Fruit fly (Drosophila melanogaster) whole organism, prepupa: ENCODE results near the gene CG15452.

Source experiments
- Blimp-1 ChIP-seq: fragments of 200-800 bp; sonication (Bioruptor generic); optimal IDR thresholded peaks from 3 replicates; lab custom pipeline; 2017; ENCODE audit warnings: missing biosample characterization, missing genetic modification characterization, mild to moderate bottlenecking, moderate library complexity, missing genetic modification reagents
- CG10631 ChIP-seq: fragments of 200-800 bp; sonication (Bioruptor generic); optimal IDR thresholded peaks from 2 replicates; lab custom pipeline; 2016; ENCODE audit warnings: missing biosample characterization, missing genetic modification characterization
- CG10669 ChIP-seq: fragments of 200-800 bp; sonication (Bioruptor generic); optimal IDR thresholded peaks from 3 replicates; lab custom pipeline; 2018; ENCODE audit warnings: missing biosample characterization, mild to moderate bottlenecking, missing genetic modification characterization, moderate library complexity
- CG11762 ChIP-seq: fragments of 200-800 bp; sonication (Bioruptor generic); optimal IDR thresholded peaks from 3 replicates; lab custom pipeline; 2016; ENCODE audit warnings: missing biosample characterization, missing genetic modification characterization; ENCODE audit not compliant: insufficient read depth
- CG3032 ChIP-seq: fragments of 200-800 bp; optimal IDR thresholded peaks from 2 replicates; lab custom pipeline; 2019; ENCODE audit warnings: missing biosample characterization, mild to moderate bottlenecking, missing genetic modification characterization, moderate library complexity
- CG31627 ChIP-seq: fragments of 200-800 bp; sonication (Bioruptor generic); optimal IDR thresholded peaks from 3 replicates; lab custom pipeline; 2016; ENCODE audit warnings: missing biosample characterization, missing genetic modification characterization
- CG3919 ChIP-seq: fragments of 200-800 bp; sonication (Bioruptor generic); optimal IDR thresholded peaks from 3 replicates; lab custom pipeline; 2016; ENCODE audit warnings: missing biosample characterization, missing genetic modification characterization
- CG4318 ChIP-seq: fragments of 200-800 bp; sonication (Bioruptor generic); optimal IDR thresholded peaks from 3 replicates; lab custom pipeline; 2017; ENCODE audit warnings: missing biosample characterization, mild to moderate bottlenecking, missing genetic modification characterization
- CG6163 ChIP-seq: fragments of 200-800 bp; sonication (Bioruptor generic); IDR thresholded peaks from 3 replicates; pipeline ENCODE4 v1.3.6; 2022; ENCODE audit warnings: missing biosample characterization, missing genetic modification characterization
- CG6276 ChIP-seq: fragments of 200-800 bp; sonication (Bioruptor generic); optimal IDR thresholded peaks from 2 replicates; lab custom pipeline; 2017; ENCODE audit warnings: missing biosample characterization, mild to moderate bottlenecking, missing genetic modification characterization
- CG6792 ChIP-seq: fragments of 200-800 bp; sonication (Bioruptor generic); optimal IDR thresholded peaks from 3 replicates; lab custom pipeline; 2016; ENCODE audit warnings: missing biosample characterization, missing genetic modification characterization
- CG6854 ChIP-seq: fragments of 200-800 bp; sonication (Bioruptor generic); optimal IDR thresholded peaks from 2 replicates; lab custom pipeline; 2017; ENCODE audit warnings: missing biosample characterization, mild to moderate bottlenecking, missing genetic modification characterization
- CG7368 ChIP-seq: fragments of 200-800 bp; sonication (Bioruptor generic); optimal IDR thresholded peaks from 3 replicates; lab custom pipeline; 2016; ENCODE audit warnings: missing biosample characterization, missing genetic modification characterization
- CG8319 ChIP-seq: fragments of 200-800 bp; sonication (Bioruptor generic); optimal IDR thresholded peaks from 3 replicates; lab custom pipeline; 2016; ENCODE audit warnings: missing biosample characterization, missing genetic modification characterization
- CG8632 ChIP-seq: fragments of 200-800 bp; sonication (Bioruptor generic); optimal IDR thresholded peaks from 3 replicates; lab custom pipeline; 2016; ENCODE audit warnings: missing biosample characterization, missing genetic modification characterization
- CG9139 ChIP-seq: fragments of 200-800 bp; sonication (Bioruptor generic); optimal IDR thresholded peaks from 3 replicates; lab custom pipeline; 2017; ENCODE audit warnings: missing biosample characterization, mild to moderate bottlenecking, missing genetic modification characterization
- Eip75B ChIP-seq: fragments of 200-800 bp; sonication (Bioruptor generic); optimal IDR thresholded peaks from 3 replicates; lab custom pipeline; 2016; ENCODE audit warnings: missing biosample characterization, missing genetic modification characterization
- Eip78C ChIP-seq: fragments of 200-800 bp; sonication (Bioruptor generic); peaks from one replicate; lab custom pipeline; 2016; ENCODE audit warnings: missing biosample characterization, missing genetic modification characterization
- Eip93F ChIP-seq: fragments of 200-800 bp; sonication (Bioruptor generic); optimal IDR thresholded peaks from 2 replicates; lab custom pipeline; 2016; ENCODE audit warnings: missing biosample characterization, mild to moderate bottlenecking, missing genetic modification characterization
- Ets21C ChIP-seq: fragments of 200-800 bp; sonication (Bioruptor generic); optimal IDR thresholded peaks from 3 replicates; lab custom pipeline; 2016; ENCODE audit warnings: missing biosample characterization, missing genetic modification characterization
- Gug ChIP-seq: fragments of 200-800 bp; sonication (Bioruptor generic); IDR thresholded peaks from 2 replicates; pipeline ENCODE4 v1.3.6; 2022; ENCODE audit warnings: missing biosample characterization, missing genetic modification characterization
- Hr4 ChIP-seq: fragments of 200-800 bp; sonication (Bioruptor generic); optimal IDR thresholded peaks from 3 replicates; lab custom pipeline; 2016; ENCODE audit warnings: missing biosample characterization, missing genetic modification characterization
- Lpt ChIP-seq: fragments of 200-800 bp; sonication (Bioruptor generic); optimal IDR thresholded peaks from 3 replicates; lab custom pipeline; 2016; ENCODE audit warnings: missing biosample characterization, missing genetic modification characterization
- OdsH ChIP-seq: fragments of 200-800 bp; sonication (Bioruptor generic); optimal IDR thresholded peaks from 3 replicates; lab custom pipeline; 2016; ENCODE audit warnings: missing biosample characterization, missing genetic modification characterization
- Sox15 ChIP-seq: fragments of 200-800 bp; sonication (Bioruptor generic); optimal IDR thresholded peaks from 3 replicates; lab custom pipeline; 2016; ENCODE audit warnings: missing biosample characterization, missing genetic modification characterization
- achi ChIP-seq: fragments of 200-800 bp; sonication (Bioruptor generic); optimal IDR thresholded peaks from 3 replicates; lab custom pipeline; 2016; ENCODE audit warnings: missing biosample characterization, missing genetic modification characterization
- dac ChIP-seq: fragments of 200-800 bp; sonication (Bioruptor generic); optimal IDR thresholded peaks from 2 replicates; lab custom pipeline; 2017; ENCODE audit warnings: missing biosample characterization, mild to moderate bottlenecking, missing genetic modification characterization
- dsx ChIP-seq: fragments of 200-800 bp; optimal IDR thresholded peaks from 3 replicates; lab custom pipeline; 2019; ENCODE audit warnings: missing biosample characterization, mild to moderate bottlenecking, missing genetic modification characterization, moderate library complexity; ENCODE audit not compliant: poor library complexity, severe bottlenecking
- eg ChIP-seq: fragments of 200-800 bp; sonication (Bioruptor generic); IDR thresholded peaks from 3 replicates; pipeline ENCODE4 v1.3.6; 2022; ENCODE audit warnings: missing biosample characterization, missing genetic modification characterization
- esn ChIP-seq: fragments of 200-800 bp; sonication (Bioruptor generic); optimal IDR thresholded peaks from 2 replicates; lab custom pipeline; 2016; ENCODE audit warnings: missing biosample characterization, mild to moderate bottlenecking, missing genetic modification characterization, moderate library complexity
- fd59A ChIP-seq: fragments of 200-800 bp; sonication (Bioruptor generic); optimal IDR thresholded peaks from 2 replicates; lab custom pipeline; 2017; ENCODE audit warnings: missing biosample characterization, mild to moderate bottlenecking, missing genetic modification characterization, missing genetic modification reagents
- fd85E ChIP-seq: fragments of 200-800 bp; sonication (Bioruptor generic); optimal IDR thresholded peaks from 3 replicates; lab custom pipeline; 2016; ENCODE audit warnings: missing biosample characterization, missing genetic modification characterization
- lz ChIP-seq: fragments of 200-800 bp; sonication (Bioruptor generic); optimal IDR thresholded peaks from 3 replicates; lab custom pipeline; 2016; ENCODE audit warnings: missing biosample characterization, missing genetic modification characterization
- net ChIP-seq: fragments of 200-800 bp; sonication (Bioruptor generic); optimal IDR thresholded peaks from 3 replicates; lab custom pipeline; 2016; ENCODE audit warnings: missing biosample characterization, missing genetic modification characterization
- pdm3 ChIP-seq: fragments of 200-800 bp; sonication (Bioruptor generic); optimal IDR thresholded peaks from 3 replicates; lab custom pipeline; 2016; ENCODE audit warnings: missing biosample characterization, missing genetic modification characterization
- spab ChIP-seq: fragments of 200-800 bp; sonication (Bioruptor generic); optimal IDR thresholded peaks from 2 replicates; lab custom pipeline; 2017; ENCODE audit warnings: missing biosample characterization, mild to moderate bottlenecking, missing genetic modification characterization, missing genetic modification reagents
- ss ChIP-seq, 2 experiments: fragments of 200-800 bp; sonication (Bioruptor generic); optimal IDR thresholded peaks; 2 replicates in 1 of 2; 3 replicates in 1 of 2; lab custom pipeline; 2017 to 2018; ENCODE audit warnings: mild to moderate bottlenecking in 2 of 2, missing biosample characterization in 2 of 2, missing genetic modification characterization in 2 of 2, moderate library complexity in 1 of 2
- topi ChIP-seq: fragments of 200-800 bp; sonication (Bioruptor generic); optimal IDR thresholded peaks from 3 replicates; lab custom pipeline; 2016; ENCODE audit warnings: missing biosample characterization, missing genetic modification characterization
- vri ChIP-seq: fragments of 200-800 bp; sonication (Bioruptor generic); optimal IDR thresholded peaks from 3 replicates; lab custom pipeline; 2016; ENCODE audit warnings: missing biosample characterization, mild to moderate bottlenecking, missing genetic modification characterization

Gene CG15452

dm6 chrX:20723207-20723606, 22.6 kb downstream of the CG15452 start (continued):
- no peak for TF ChIP-seq lz (GFP tag; lab: Kevin White, UChicago)
- TF ChIP-seq net: no peak
- TF ChIP-seq topi (GFP tag; lab: Kevin White, UChicago): no peak
- TF ChIP-seq Gug: no peak

- TF ChIP-seq CG6854 (GFP tag; lab: Kevin White, UChicago) (no peak), esn (GFP tag; lab: Kevin White, UChicago) (no peak), achi (no peak), CG11762 (GFP tag; lab: Kevin White, UChicago) (no peak), fd59A (no peak), CG6163 (GFP tag; lab: Robert Waterston, UW) (no peak)
Observed at dm6 chrX:20721724-20722344, 23.9 kb downstream of the CG15452 start.

- TF ChIP-seq Eip93F: no peak
- TF ChIP-seq CG8319 (GFP tag; lab: Kevin White, UChicago): no peak
- TF ChIP-seq topi (GFP tag; lab: Kevin White, UChicago): no peak
- no peak for TF ChIP-seq Blimp-1 (GFP tag; lab: Kevin White, UChicago)
- no peak for TF ChIP-seq OdsH (GFP tag; lab: Kevin White, UChicago)
- no peak for TF ChIP-seq CG6792
- TF ChIP-seq Lpt (GFP tag; lab: Kevin White, UChicago): no peak
- no peak for TF ChIP-seq CG8632 (GFP tag; lab: Kevin White, UChicago)
- TF ChIP-seq eg (GFP tag; lab: Robert Waterston, UW): no peak
- no peak for TF ChIP-seq spab (GFP tag; lab: Kevin White, UChicago)
- no peak for TF ChIP-seq Ets21C
- no peak for TF ChIP-seq Eip75B
- TF ChIP-seq Sox15 (GFP tag; lab: Kevin White, UChicago): no peak
Observed at dm6 chrX:20717461-20717860, 28.3 kb downstream of the CG15452 start.

- TF ChIP-seq Gug (no peak), CG8632 (GFP tag; lab: Kevin White, UChicago) (no peak), Sox15 (GFP tag; lab: Kevin White, UChicago) (no peak), dsx (GFP tag; lab: Kevin White, UChicago) (no peak), CG4318 (GFP tag; lab: Kevin White, UChicago) (no peak), Blimp-1 (GFP tag; lab: Kevin White, UChicago) (no peak), CG7368 (GFP tag; lab: Kevin White, UChicago) (no peak), fd85E (GFP tag; lab: Kevin White, UChicago) (no peak), lz (GFP tag; lab: Kevin White, UChicago) (no peak), CG31627 (GFP tag; lab: Kevin White, UChicago) (no peak), pdm3 (GFP tag; lab: Kevin White, UChicago) (no peak), CG6276 (no peak), CG3919 (GFP tag; lab: Kevin White, UChicago) (no peak), Eip78C (GFP tag; lab: Kevin White, UChicago) (no peak), vri (no peak), CG9139 (GFP tag; lab: Kevin White, UChicago) (no peak), CG11762 (GFP tag; lab: Kevin White, UChicago) (no peak)
- TF ChIP-seq, all 60 proteins: peak for 0
Observed at dm6 chrX:20713317-20713716, 32.4 kb downstream of the CG15452 start.

dm6 chrX:20709682-20710081, 36.1 kb downstream of the CG15452 start:
- TF ChIP-seq CG10669 (GFP tag; lab: Kevin White, UChicago): no peak
- no peak for TF ChIP-seq CG3032 (tag; lab: Kevin White, UChicago)
- TF ChIP-seq vri: no peak
- no peak for TF ChIP-seq ss (GFP tag; optimal IDR thresholded peaks at IDR 0.05; lab: Kevin White, UChicago)
- TF ChIP-seq dac: no peak
- no peak for TF ChIP-seq CG10631 (GFP tag; lab: Kevin White, UChicago)
- no peak for TF ChIP-seq Eip75B
- TF ChIP-seq Hr4: no peak
- TF ChIP-seq fd59A: no peak
- no peak for TF ChIP-seq spab (GFP tag; lab: Kevin White, UChicago)
